Worm (Caenorhabditis elegans): ENCODE data around the gene ZC412.3.

DNA sequence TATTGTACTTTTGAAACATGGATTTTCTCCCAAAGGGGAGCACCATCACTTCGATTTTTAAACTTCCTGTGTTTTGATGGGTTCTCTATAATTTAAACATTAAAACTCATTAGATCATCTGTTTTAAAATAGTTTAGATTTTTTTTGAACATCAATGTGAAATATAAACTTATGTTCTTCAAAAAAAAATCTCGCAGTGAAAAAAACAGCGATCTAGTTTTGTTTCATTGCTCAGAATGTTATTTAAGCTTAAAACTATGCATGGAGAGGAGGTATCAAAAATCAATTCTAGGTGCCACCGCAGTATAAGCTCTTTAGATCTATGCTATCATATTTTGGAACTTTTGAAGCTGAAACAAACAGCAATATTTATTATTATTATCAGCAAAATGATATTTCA, 3.2 kb downstream of the ZC412.3 start, which contains the start of gene gcy-14:
- TF ChIP-seq lin-39 (tag; optimal IDR thresholded peaks at IDR 0.05) (no peak), nhr-77 (tag; optimal IDR thresholded peaks at IDR 0.05) (no peak), nhr-28 (tag; optimal IDR thresholded peaks at IDR 0.05) (no peak), nhr-23 (tag; optimal IDR thresholded peaks at IDR 0.05) (no peak), nhr-11 (tag; optimal IDR thresholded peaks at IDR 0.05) (no peak), ceh-28 (tag; optimal IDR thresholded peaks at IDR 0.05) (no peak), aly-2 (tag; optimal IDR thresholded peaks at IDR 0.05) (no peak), pqm-1 (tag; optimal IDR thresholded peaks at IDR 0.05) (no peak), tbx-2 (tag; optimal IDR thresholded peaks at IDR 0.05) (no peak), elt-2 (tag; optimal IDR thresholded peaks at IDR 0.05) (no peak), egl-27 (tag; optimal IDR thresholded peaks at IDR 0.05) (no peak), ZK546.5 (tag; optimal IDR thresholded peaks at IDR 0.05) (no peak), nfya-1 (tag; optimal IDR thresholded peaks at IDR 0.05; ENCODE audit: insufficient read depth) (no peak), ama-1 (optimal IDR thresholded peaks at IDR 0.05) (no peak)

Data from whole organism, L3 larva.